Fruit fly (Drosophila melanogaster): Measurements from ENCODE around the gene Ttc26.

Gene Ttc26

dm6 chr3R:15803502-15804461 lies 29.6 kb downstream of the Ttc26 start, which contains the start of gene alpha-Man-IIb:
TSS of gene alpha-Man-IIb (plus strand) at chr3R:15804248.
- no peak for TF ChIP-seq CG8478 (optimal IDR thresholded peaks at IDR 0.05)
- TF ChIP-seq CTCF (optimal IDR thresholded peaks at IDR 0.05): peak in 1 of 2 experiments; percentile 58

DNA sequence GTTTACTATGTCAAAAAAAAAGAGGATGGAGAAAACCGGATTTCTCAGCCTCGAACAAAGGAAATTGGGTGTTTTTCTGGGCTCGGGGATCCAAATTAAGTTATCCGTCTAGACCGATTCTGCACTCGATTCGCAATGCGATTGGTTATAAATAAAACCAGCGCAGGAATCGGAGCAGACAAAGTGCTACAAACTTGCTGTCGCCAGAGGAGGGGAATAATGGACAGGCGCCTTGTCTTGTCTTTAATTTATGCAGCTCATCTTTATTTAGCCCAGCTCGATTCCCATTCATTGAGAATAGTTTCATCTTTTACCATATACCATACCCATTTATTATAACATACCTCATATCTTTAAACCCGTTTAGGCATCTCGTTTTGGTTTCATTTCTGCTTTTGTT lies 30.5 kb downstream of the Ttc26 start:
- no peak for TF ChIP-seq CG8478 (optimal IDR thresholded peaks at IDR 0.05)
- no peak for TF ChIP-seq CTCF (optimal IDR thresholded peaks at IDR 0.05)

DNA sequence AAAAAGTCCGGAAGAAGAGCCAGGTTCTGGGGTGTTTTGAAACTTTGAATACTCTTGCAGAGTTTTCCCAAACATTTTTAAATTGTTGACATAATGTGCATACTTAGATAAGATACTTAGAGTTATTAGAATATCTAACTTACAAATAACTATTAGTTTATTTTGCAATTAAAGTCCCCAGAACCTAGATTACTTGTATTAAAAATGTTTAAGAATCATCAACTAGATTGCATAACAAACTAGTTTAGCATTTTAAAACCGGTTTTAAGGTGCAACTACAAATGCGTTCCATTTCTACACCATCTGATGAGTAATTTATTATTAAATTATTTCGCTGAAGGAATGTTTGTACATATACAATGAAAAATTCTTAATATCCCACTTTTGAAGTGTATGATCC lies 32.1 kb downstream of the Ttc26 start:
- TF ChIP-seq CTCF (optimal IDR thresholded peaks at IDR 0.05) (no peak), CG8478 (optimal IDR thresholded peaks at IDR 0.05) (no peak)

dm6 chr3R:15807306-15807705 lies 33.1 kb downstream of the Ttc26 start:
- no peak for TF ChIP-seq CTCF (optimal IDR thresholded peaks at IDR 0.05)
- no peak for TF ChIP-seq CG8478 (optimal IDR thresholded peaks at IDR 0.05)

DNA sequence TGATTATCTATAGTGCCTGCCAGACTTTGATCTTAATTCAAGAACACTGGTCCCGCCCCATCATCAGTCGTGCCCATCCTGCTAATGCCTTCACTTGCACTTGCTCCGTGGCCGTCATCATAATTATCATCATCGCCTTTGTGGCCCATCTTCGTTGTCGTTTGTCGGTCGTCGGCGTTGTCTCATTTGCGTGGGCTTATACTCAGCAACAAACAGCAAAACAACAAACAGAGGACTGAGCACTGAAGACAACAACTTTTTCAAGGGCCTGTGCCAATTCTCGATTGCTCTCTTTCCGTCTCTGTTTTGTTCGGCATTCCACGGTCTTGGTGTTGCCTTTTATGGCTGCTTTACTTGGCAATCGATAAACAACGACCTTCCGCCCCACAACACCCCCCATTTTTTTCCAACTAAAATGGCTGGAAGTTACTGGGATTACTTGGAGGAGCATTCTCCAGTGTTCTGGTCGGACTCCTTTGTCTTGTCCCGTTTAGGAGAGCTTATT lies 33.7 kb downstream of the Ttc26 start:
- TF ChIP-seq CG8478 (optimal IDR thresholded peaks at IDR 0.05): no peak
- no peak for TF ChIP-seq CTCF (optimal IDR thresholded peaks at IDR 0.05)

dm6 chr3R:15810369-15810768 lies 36.2 kb downstream of the Ttc26 start:
- no peak for TF ChIP-seq CG8478 (optimal IDR thresholded peaks at IDR 0.05)
- no peak for TF ChIP-seq CTCF (optimal IDR thresholded peaks at IDR 0.05)

DNA sequence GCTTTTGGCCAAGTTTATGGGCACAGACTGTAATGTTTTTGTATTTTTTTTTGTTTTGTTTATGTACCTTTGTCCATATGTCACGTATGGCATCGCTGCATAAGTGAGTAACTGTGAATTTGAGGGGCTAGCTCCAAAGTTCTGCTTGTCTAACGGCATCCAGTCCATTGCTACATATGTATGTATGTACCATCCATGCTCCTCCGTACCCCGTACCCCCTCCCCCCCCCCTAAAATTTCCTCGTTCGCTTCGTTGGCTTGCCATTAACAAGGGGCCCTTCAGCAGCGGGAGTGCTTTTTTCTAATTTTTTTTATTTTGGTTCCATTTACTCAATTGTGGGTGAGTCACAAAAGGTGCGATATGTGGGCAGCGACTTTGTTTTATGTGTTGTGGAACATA lies 39.9 kb downstream of the Ttc26 start:
- no peak for TF ChIP-seq CTCF (optimal IDR thresholded peaks at IDR 0.05)
- TF ChIP-seq CG8478 (optimal IDR thresholded peaks at IDR 0.05): no peak

DNA sequence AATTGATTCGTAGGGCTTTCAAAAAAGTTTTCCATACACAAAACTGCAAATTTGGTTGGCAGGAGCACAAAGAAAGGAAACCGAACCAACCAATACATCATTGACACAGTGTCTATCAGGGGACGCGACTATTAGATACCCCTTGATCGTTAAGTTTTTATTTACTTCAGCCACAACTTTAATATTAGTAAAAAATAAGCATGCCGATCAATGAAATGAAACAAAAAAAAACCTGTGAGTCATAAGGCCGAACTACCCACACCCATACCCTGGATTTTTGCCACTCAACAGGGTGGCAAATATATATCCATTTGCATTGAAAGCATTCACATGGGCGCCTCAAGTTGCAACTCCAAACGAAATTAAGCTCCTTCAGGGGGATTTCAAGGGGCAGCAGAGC lies 42.1 kb downstream of the Ttc26 start:
- TF ChIP-seq CG8478 (optimal IDR thresholded peaks at IDR 0.05) (no peak), CTCF (optimal IDR thresholded peaks at IDR 0.05) (no peak)

- TF ChIP-seq CTCF (optimal IDR thresholded peaks at IDR 0.05): no peak
- no peak for TF ChIP-seq CG8478 (optimal IDR thresholded peaks at IDR 0.05)
These were observed 51.3 kb downstream of the Ttc26 start, which contains the start of gene CG4576 for dm6 chr3R:15825521-15825920. TSS of gene CG4576 (plus strand) at chr3R:15825747.
